Fruit fly (Drosophila melanogaster) whole organism: ENCODE results near the gene nrv1.

Experiments used
- Dll ChIP-seq: fragments of >200 bp; optimal IDR thresholded peaks from 2 replicates; lab custom pipeline; 2017
- psq ChIP-seq: fragments of >200 bp; optimal IDR thresholded peaks from 2 replicates; lab custom pipeline; 2017

DNA sequence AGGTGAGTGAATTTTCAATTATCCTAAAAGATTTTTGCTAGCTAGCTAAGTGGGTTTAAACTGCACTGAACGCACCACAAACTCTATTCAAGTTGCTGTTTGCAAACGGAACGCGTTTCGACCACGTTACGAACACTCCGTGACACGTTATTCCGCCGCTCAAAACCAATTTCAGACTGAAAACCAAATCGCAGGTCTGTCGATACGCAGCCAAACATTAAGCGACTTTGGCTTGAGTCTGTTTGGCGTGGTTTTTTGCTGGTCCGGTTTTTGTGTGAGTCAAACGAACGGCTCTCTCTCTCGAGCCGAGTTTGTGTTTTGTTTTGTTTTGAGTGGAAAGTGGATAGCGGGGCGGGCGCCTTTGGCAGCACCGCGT is 7.7 kb upstream of the nrv1 start:
- TF ChIP-seq Dll (no peak), psq (no peak)
